Worm (Caenorhabditis elegans) whole organism, L3 larva: ENCODE measurements around the gene lsm-3.

ENCODE experiments used
- R02D3.7 ChIP-seq: fragments of 150-350 bp; optimal IDR thresholded peaks from 2 replicates; lab custom pipeline; 2014; ENCODE audit warnings: missing biosample characterization, missing genetic modification characterization
- ZK546.5 ChIP-seq: sonication (generic microtip); optimal IDR thresholded peaks from 2 replicates; lab custom pipeline; 2017; ENCODE audit warnings: missing biosample characterization, missing genetic modification characterization
- aly-2 ChIP-seq: fragments of 150-350 bp; optimal IDR thresholded peaks from 2 replicates; lab custom pipeline; 2014; ENCODE audit warnings: missing biosample characterization, missing genetic modification characterization
- ama-1 ChIP-seq: fragments of 150-350 bp; optimal IDR thresholded peaks from 2 replicates; lab custom pipeline; 2018
- ceh-16 ChIP-seq: sonication (generic microtip); optimal IDR thresholded peaks from 2 replicates; lab custom pipeline; 2017; ENCODE audit warnings: missing biosample characterization, missing genetic modification characterization
- ceh-28 ChIP-seq: fragments of 150-350 bp; optimal IDR thresholded peaks from 2 replicates; lab custom pipeline; 2014; ENCODE audit warnings: missing biosample characterization, missing genetic modification reagents, missing genetic modification characterization
- ceh-82 ChIP-seq: fragments of 150-350 bp; optimal IDR thresholded peaks from 2 replicates; lab custom pipeline; 2014; ENCODE audit warnings: missing biosample characterization, missing genetic modification characterization
- ceh-9 ChIP-seq: sonication (generic microtip); optimal IDR thresholded peaks from 2 replicates; lab custom pipeline; 2018; ENCODE audit warnings: missing biosample characterization, missing genetic modification characterization
- daf-12 ChIP-seq: fragments of 150-350 bp; optimal IDR thresholded peaks from 2 replicates; lab custom pipeline; 2014; ENCODE audit warnings: missing biosample characterization, missing genetic modification reagents, missing genetic modification characterization
- egl-27 ChIP-seq: sonication (generic microtip); optimal IDR thresholded peaks from 4 replicates; lab custom pipeline; 2017; ENCODE audit warnings: missing biosample characterization, missing genetic modification reagents, missing genetic modification characterization
- egl-5 ChIP-seq: fragments of 150-350 bp; optimal IDR thresholded peaks from 2 replicates; lab custom pipeline; 2017; ENCODE audit warnings: missing biosample characterization, missing genetic modification reagents, missing genetic modification characterization, inconsistent platforms
- elt-1 ChIP-seq: fragments of 150-350 bp; optimal IDR thresholded peaks from 2 replicates; lab custom pipeline; 2014; ENCODE audit warnings: missing biosample characterization, missing genetic modification characterization
- elt-2 ChIP-seq: sonication (generic microtip); optimal IDR thresholded peaks from 2 replicates; lab custom pipeline; 2016; ENCODE audit warnings: missing genetic modification reagents, mild to moderate bottlenecking, missing genetic modification characterization, missing compliant biosample characterization
- elt-3 ChIP-seq, 3 experiments: fragments of 150-350 bp in 1 of 3; sonication (generic microtip) in 2 of 3; optimal IDR thresholded peaks; 2 replicates in 2 of 3; 4 replicates in 1 of 3; lab custom pipeline; 2014 to 2017; ENCODE audit warnings: missing biosample characterization in 3 of 3, missing genetic modification characterization in 3 of 3
- eor-1 ChIP-seq, 2 experiments: fragments of 150-350 bp; optimal IDR thresholded peaks; 2 replicates each; lab custom pipeline; 2014 to 2018; ENCODE audit warnings: missing biosample characterization in 2 of 2, missing genetic modification characterization in 2 of 2
- fkh-10 ChIP-seq: sonication (generic microtip); optimal IDR thresholded peaks from 2 replicates; lab custom pipeline; 2017; ENCODE audit warnings: missing biosample characterization, missing genetic modification reagents, missing genetic modification characterization
- fkh-2 ChIP-seq: fragments of 150-350 bp; optimal IDR thresholded peaks from 2 replicates; lab custom pipeline; 2014; ENCODE audit warnings: missing biosample characterization, missing genetic modification reagents, missing genetic modification characterization
- fos-1 ChIP-seq: fragments of 150-350 bp; optimal IDR thresholded peaks from 2 replicates; lab custom pipeline; 2014; ENCODE audit warnings: missing biosample characterization, missing genetic modification characterization
- hmg-11 ChIP-seq: sonication (generic microtip); optimal IDR thresholded peaks from 2 replicates; lab custom pipeline; 2016; ENCODE audit warnings: missing genetic modification characterization, missing compliant biosample characterization
- jun-1 ChIP-seq: fragments of 150-350 bp; optimal IDR thresholded peaks from 2 replicates; lab custom pipeline; 2014; ENCODE audit warnings: missing biosample characterization, missing genetic modification reagents, missing genetic modification characterization
- lin-15B ChIP-seq: fragments of 150-350 bp; optimal IDR thresholded peaks from 2 replicates; lab custom pipeline; 2014; ENCODE audit warnings: missing biosample characterization, missing genetic modification characterization
- lin-39 ChIP-seq: fragments of 150-350 bp; optimal IDR thresholded peaks from 2 replicates; lab custom pipeline; 2018; ENCODE audit warnings: missing biosample characterization, missing genetic modification reagents, missing genetic modification characterization
- lsy-12 ChIP-seq: sonication (generic microtip); optimal IDR thresholded peaks from 2 replicates; lab custom pipeline; 2016; ENCODE audit warnings: mild to moderate bottlenecking, missing genetic modification characterization, missing compliant biosample characterization
- mdl-1 ChIP-seq: fragments of 150-350 bp; optimal IDR thresholded peaks from 2 replicates; lab custom pipeline; 2014; ENCODE audit warnings: missing biosample characterization, missing genetic modification characterization
- mml-1 ChIP-seq: fragments of 150-350 bp; sonication (generic microtip); optimal IDR thresholded peaks from 3 replicates; lab custom pipeline; 2014; ENCODE audit warnings: missing biosample characterization, missing genetic modification characterization
- nfya-1 ChIP-seq: sonication (generic microtip); optimal IDR thresholded peaks from 2 replicates; lab custom pipeline; 2017; ENCODE audit warnings: missing genetic modification characterization, mild to moderate bottlenecking, missing compliant biosample characterization, antibody characterized with exemption, moderate library complexity; ENCODE audit not compliant: insufficient read depth
- nhr-11 ChIP-seq: fragments of 150-350 bp; optimal IDR thresholded peaks from 2 replicates; lab custom pipeline; 2014; ENCODE audit warnings: missing biosample characterization, missing genetic modification characterization
- nhr-12 ChIP-seq: fragments of 150-350 bp; optimal IDR thresholded peaks from 2 replicates; lab custom pipeline; 2014; ENCODE audit warnings: missing biosample characterization, missing genetic modification characterization
- nhr-23 ChIP-seq: fragments of 150-350 bp; optimal IDR thresholded peaks from 2 replicates; lab custom pipeline; 2014; ENCODE audit warnings: missing biosample characterization, missing genetic modification reagents, missing genetic modification characterization
- nhr-237 ChIP-seq: fragments of 150-350 bp; optimal IDR thresholded peaks from 2 replicates; lab custom pipeline; 2014; ENCODE audit warnings: missing biosample characterization, missing genetic modification characterization
- nhr-25 ChIP-seq: sonication (generic microtip); optimal IDR thresholded peaks from 2 replicates; lab custom pipeline; 2017; ENCODE audit warnings: missing biosample characterization, missing genetic modification characterization
- nhr-28 ChIP-seq: fragments of 150-350 bp; optimal IDR thresholded peaks from 2 replicates; lab custom pipeline; 2014; ENCODE audit warnings: missing biosample characterization, missing genetic modification characterization
- nhr-43 ChIP-seq: sonication (generic microtip); optimal IDR thresholded peaks from 2 replicates; lab custom pipeline; 2016; ENCODE audit warnings: mild to moderate bottlenecking, missing genetic modification characterization, missing compliant biosample characterization; ENCODE audit not compliant: poor library complexity, severe bottlenecking
- nhr-67 ChIP-seq: fragments of 150-350 bp; optimal IDR thresholded peaks from 2 replicates; lab custom pipeline; 2014; ENCODE audit warnings: missing biosample characterization, missing genetic modification characterization
- nhr-76 ChIP-seq: fragments of 150-350 bp; sonication (generic microtip); optimal IDR thresholded peaks from 5 replicates; lab custom pipeline; 2014; ENCODE audit warnings: missing biosample characterization, missing genetic modification characterization
- nhr-77 ChIP-seq: fragments of 150-350 bp; optimal IDR thresholded peaks from 2 replicates; lab custom pipeline; 2014; ENCODE audit warnings: missing biosample characterization, missing genetic modification characterization
- pha-4 ChIP-seq: fragments of 150-350 bp; optimal IDR thresholded peaks from 2 replicates; lab custom pipeline; 2014; ENCODE audit warnings: missing biosample characterization, missing genetic modification reagents, missing genetic modification characterization
- pqm-1 ChIP-seq: fragments of 150-350 bp; optimal IDR thresholded peaks from 2 replicates; lab custom pipeline; 2017; ENCODE audit warnings: missing biosample characterization, missing genetic modification characterization, inconsistent platforms
- sea-2 ChIP-seq: fragments of 150-350 bp; sonication (generic microtip); optimal IDR thresholded peaks from 4 replicates; lab custom pipeline; 2014; ENCODE audit warnings: missing biosample characterization, missing genetic modification reagents, missing genetic modification characterization
- skn-1 ChIP-seq: fragments of 150-350 bp; optimal IDR thresholded peaks from 2 replicates; lab custom pipeline; 2014; ENCODE audit warnings: missing biosample characterization, missing genetic modification characterization
- snpc-4 ChIP-seq: fragments of 150-350 bp; optimal IDR thresholded peaks from 2 replicates; lab custom pipeline; 2014; ENCODE audit warnings: missing biosample characterization, missing genetic modification characterization
- tbx-2 ChIP-seq: sonication (generic microtip); optimal IDR thresholded peaks from 2 replicates; lab custom pipeline; 2016; ENCODE audit warnings: mild to moderate bottlenecking, missing genetic modification characterization, missing compliant biosample characterization
- unc-39 ChIP-seq: sonication (generic microtip); optimal IDR thresholded peaks from 4 replicates; lab custom pipeline; 2017; ENCODE audit warnings: missing biosample characterization, missing genetic modification characterization
- unc-62 ChIP-seq: fragments of 150-350 bp; sonication (generic microtip); optimal IDR thresholded peaks from 4 replicates; lab custom pipeline; 2014; ENCODE audit warnings: missing biosample characterization, missing genetic modification reagents, missing genetic modification characterization
- zag-1 ChIP-seq: fragments of 150-350 bp; optimal IDR thresholded peaks from 2 replicates; lab custom pipeline; 2014; ENCODE audit warnings: missing biosample characterization, missing genetic modification characterization
- ztf-11 ChIP-seq: fragments of 150-350 bp; optimal IDR thresholded peaks from 2 replicates; lab custom pipeline; 2014; ENCODE audit warnings: missing biosample characterization, missing genetic modification characterization
- ztf-4 ChIP-seq: fragments of 150-350 bp; optimal IDR thresholded peaks from 2 replicates; lab custom pipeline; 2014; ENCODE audit warnings: missing biosample characterization, missing genetic modification characterization

Gene lsm-3

ce11 chrIV:13388779-13389178, 1.8 kb downstream of the lsm-3 start:
- peak; percentile 12 for TF ChIP-seq elt-2 (tag; lab: Kevin White, UChicago)
- no peak for TF ChIP-seq skn-1 (tag; lab: Kevin White, UChicago)
- TF ChIP-seq fkh-10, result no peak
- TF ChIP-seq tbx-2 (tag; lab: Kevin White, UChicago), result no peak
- peak; percentile 76 for TF ChIP-seq ztf-4 (tag; lab: Kevin White, UChicago)
- no peak for TF ChIP-seq eor-1 (tag; optimal IDR thresholded peaks at IDR 0.05; lab: Kevin White, UChicago)
- TF ChIP-seq jun-1 (tag; lab: Kevin White, UChicago), result peak; percentile 38
- TF ChIP-seq ceh-16 (tag; lab: Kevin White, UChicago), result no peak
- peak; percentile 9 for TF ChIP-seq nfya-1 (tag; lab: Kevin White, UChicago)
- TF ChIP-seq fkh-2 (tag; lab: Kevin White, UChicago), result no peak
- TF ChIP-seq nhr-23 (tag; lab: Kevin White, UChicago), result peak; percentile 35
- TF ChIP-seq nhr-77, result peak; percentile 40
- no peak for TF ChIP-seq unc-39 (tag; lab: Kevin White, UChicago)
- no peak for TF ChIP-seq elt-1 (tag; lab: Kevin White, UChicago)
- no peak for TF ChIP-seq ZK546.5
- TF ChIP-seq pqm-1 (tag; lab: Kevin White, UChicago), result peak; percentile 19
- no peak for TF ChIP-seq zag-1
- no peak for TF ChIP-seq egl-5
- TF ChIP-seq fos-1, result no peak
- TF ChIP-seq ceh-9 (tag; lab: Kevin White, UChicago), result no peak
- no peak for TF ChIP-seq snpc-4 (tag; lab: Kevin White, UChicago)
- TF ChIP-seq lin-15B (tag; lab: Kevin White, UChicago), result no peak
- no peak for TF ChIP-seq ceh-82 (tag; lab: Kevin White, UChicago)
- peak; percentile 3 for TF ChIP-seq hmg-11 (tag; lab: Kevin White, UChicago)
- no peak for TF ChIP-seq nhr-28
- TF ChIP-seq nhr-11 (tag; lab: Kevin White, UChicago), result no peak
- TF ChIP-seq sea-2 (GFP tag; lab: Kevin White, UChicago), result no peak
- peak; percentile 80 for TF ChIP-seq ama-1 (lab: Kevin White, UChicago)
- TF ChIP-seq daf-12 (tag; lab: Kevin White, UChicago), result no peak
- no peak for TF ChIP-seq egl-27 (tag; lab: Kevin White, UChicago)
- TF ChIP-seq lin-39 (tag; lab: Kevin White, UChicago), result no peak
- TF ChIP-seq aly-2, result peak; percentile 49
- TF ChIP-seq lsy-12 (tag; lab: Kevin White, UChicago), result peak; percentile 51
- TF ChIP-seq ceh-28 (tag; lab: Kevin White, UChicago), result no peak
- TF ChIP-seq elt-3 (tag; optimal IDR thresholded peaks at IDR 0.05; lab: Kevin White, UChicago), result no peak
- no peak for TF ChIP-seq unc-62 (GFP tag; lab: Kevin White, UChicago)
- TF ChIP-seq R02D3.7 (tag; lab: Kevin White, UChicago), result no peak
- no peak for TF ChIP-seq mdl-1
- TF ChIP-seq pha-4 (tag; lab: Kevin White, UChicago), result no peak
- TF ChIP-seq nhr-43 (tag; lab: Kevin White, UChicago), result peak; percentile 54
- no peak for TF ChIP-seq nhr-12 (tag; lab: Kevin White, UChicago)
- TF ChIP-seq mml-1 (tag; lab: Kevin White, UChicago), result no peak
- no peak for TF ChIP-seq nhr-67
- TF ChIP-seq nhr-76 (tag; lab: Kevin White, UChicago), result no peak
- no peak for TF ChIP-seq ztf-11 (tag; lab: Kevin White, UChicago)
- no peak for TF ChIP-seq nhr-237 (tag; lab: Kevin White, UChicago)
- TF ChIP-seq nhr-25 (tag; lab: Kevin White, UChicago), result peak; percentile 0
